Worm (Caenorhabditis elegans) whole organism, mixed stage, embryonic: ENCODE measurements around the gene crh-1.

Experiments used
- M03D4.4 ChIP-seq: sonication (generic microtip); optimal IDR thresholded peaks from 2 replicates; lab custom pipeline; 2017; ENCODE audit warnings: mild to moderate bottlenecking, missing genetic modification characterization, missing compliant biosample characterization
- bed-3 ChIP-seq: fragments of 200-800 bp; sonication (Bioruptor generic); optimal IDR thresholded peaks from 3 replicates; lab custom pipeline; 2018; ENCODE audit warnings: mild to moderate bottlenecking, missing genetic modification characterization, moderate library complexity, missing compliant biosample characterization
- blmp-1 ChIP-seq: fragments of 150-350 bp; optimal IDR thresholded peaks from 2 replicates; lab custom pipeline; 2014; ENCODE audit warnings: missing biosample characterization, missing genetic modification characterization
- ceh-39 ChIP-seq: fragments of 150-350 bp; optimal IDR thresholded peaks from 2 replicates; lab custom pipeline; 2014; ENCODE audit warnings: missing biosample characterization, missing genetic modification characterization
- ceh-43 ChIP-seq: fragments of 200-800 bp; sonication (Bioruptor generic); optimal IDR thresholded peaks from 2 replicates; lab custom pipeline; 2018; ENCODE audit warnings: mild to moderate bottlenecking, missing genetic modification characterization, moderate library complexity, missing compliant biosample characterization
- ceh-83 ChIP-seq: fragments of 200-800 bp; sonication (Bioruptor generic); optimal IDR thresholded peaks from 2 replicates; lab custom pipeline; 2018; ENCODE audit warnings: mild to moderate bottlenecking, missing genetic modification characterization, missing compliant biosample characterization
- ces-1 ChIP-seq: fragments of 150-350 bp; optimal IDR thresholded peaks from 2 replicates; lab custom pipeline; 2014; ENCODE audit warnings: missing biosample characterization, missing genetic modification reagents, missing genetic modification characterization
- cnd-1 ChIP-seq: fragments of 200-800 bp; sonication (Bioruptor generic); optimal IDR thresholded peaks from 2 replicates; lab custom pipeline; 2018; ENCODE audit warnings: mild to moderate bottlenecking, missing genetic modification characterization, missing compliant biosample characterization
- drap-1 ChIP-seq: fragments of 200-800 bp; sonication (Bioruptor generic); optimal IDR thresholded peaks from 3 replicates; lab custom pipeline; 2018; ENCODE audit warnings: mild to moderate bottlenecking, missing genetic modification characterization, missing compliant biosample characterization
- elt-3 ChIP-seq: fragments of 150-350 bp; optimal IDR thresholded peaks from 2 replicates; lab custom pipeline; 2014; ENCODE audit warnings: missing biosample characterization, missing genetic modification characterization
- flh-1 ChIP-seq: fragments of 200-800 bp; sonication (Bioruptor generic); optimal IDR thresholded peaks from 2 replicates; lab custom pipeline; 2018; ENCODE audit warnings: mild to moderate bottlenecking, missing genetic modification characterization, moderate library complexity, missing compliant biosample characterization
- ham-2 ChIP-seq: fragments of 200-800 bp; sonication (Bioruptor generic); optimal IDR thresholded peaks from 2 replicates; lab custom pipeline; 2018; ENCODE audit warnings: mild to moderate bottlenecking, missing genetic modification characterization, missing compliant biosample characterization
- hlh-1 ChIP-seq: fragments of 150-350 bp; optimal IDR thresholded peaks from 2 replicates; lab custom pipeline; 2014; ENCODE audit warnings: missing biosample characterization, missing genetic modification reagents, missing genetic modification characterization
- lin-13 ChIP-seq: fragments of 150-350 bp; optimal IDR thresholded peaks from 2 replicates; lab custom pipeline; 2014; ENCODE audit warnings: missing biosample characterization, missing genetic modification characterization
- lin-32 ChIP-seq: fragments of 200-800 bp; sonication (Bioruptor generic); optimal IDR thresholded peaks from 2 replicates; lab custom pipeline; 2018; ENCODE audit warnings: mild to moderate bottlenecking, missing genetic modification characterization, missing compliant biosample characterization
- lsy-2 ChIP-seq: fragments of 150-350 bp; optimal IDR thresholded peaks from 2 replicates; lab custom pipeline; 2014; ENCODE audit warnings: missing biosample characterization, missing genetic modification characterization
- mls-2 ChIP-seq: sonication (generic microtip); optimal IDR thresholded peaks from 2 replicates; lab custom pipeline; 2016; ENCODE audit warnings: mild to moderate bottlenecking, missing genetic modification characterization, moderate library complexity, missing compliant biosample characterization
- nhr-12 ChIP-seq: fragments of 150-350 bp; optimal IDR thresholded peaks from 2 replicates; lab custom pipeline; 2014; ENCODE audit warnings: missing biosample characterization, missing genetic modification characterization
- nhr-2 ChIP-seq: fragments of 150-350 bp; optimal IDR thresholded peaks from 2 replicates; lab custom pipeline; 2014; ENCODE audit warnings: missing biosample characterization, missing genetic modification characterization
- nhr-28 ChIP-seq: fragments of 150-350 bp; optimal IDR thresholded peaks from 2 replicates; lab custom pipeline; 2014; ENCODE audit warnings: missing biosample characterization, missing genetic modification characterization
- nhr-76 ChIP-seq: sonication (generic microtip); optimal IDR thresholded peaks from 2 replicates; lab custom pipeline; 2017; ENCODE audit warnings: missing biosample characterization, missing genetic modification characterization
- pha-4 ChIP-seq: fragments of 150-350 bp; optimal IDR thresholded peaks from 2 replicates; lab custom pipeline; 2018; ENCODE audit warnings: missing biosample characterization, missing genetic modification reagents, missing genetic modification characterization
- sem-2 ChIP-seq: fragments of 200-800 bp; sonication (Bioruptor generic); optimal IDR thresholded peaks from 2 replicates; lab custom pipeline; 2018; ENCODE audit warnings: mild to moderate bottlenecking, missing genetic modification characterization, missing compliant biosample characterization
- snpc-4 ChIP-seq: fragments of 150-350 bp; optimal IDR thresholded peaks from 2 replicates; lab custom pipeline; 2014; ENCODE audit warnings: missing biosample characterization, missing genetic modification characterization
- sptf-1 ChIP-seq: sonication (generic microtip); optimal IDR thresholded peaks from 2 replicates; lab custom pipeline; 2017; ENCODE audit warnings: mild to moderate bottlenecking, missing genetic modification characterization, moderate library complexity, missing compliant biosample characterization
- unc-120 ChIP-seq: sonication (generic microtip); optimal IDR thresholded peaks from 2 replicates; lab custom pipeline; 2017; ENCODE audit warnings: missing genetic modification characterization, missing compliant biosample characterization; ENCODE audit not compliant: poor library complexity, severe bottlenecking
- unc-62 ChIP-seq: fragments of 150-350 bp; optimal IDR thresholded peaks from 2 replicates; lab custom pipeline; 2014; ENCODE audit warnings: missing biosample characterization, missing genetic modification reagents, missing genetic modification characterization
- zip-8 ChIP-seq: fragments of 150-350 bp; optimal IDR thresholded peaks from 2 replicates; lab custom pipeline; 2014; ENCODE audit warnings: missing biosample characterization, missing genetic modification characterization

crh-1 gene

ce11 chrIII:11703006-11703775, 45.6 kb downstream of the crh-1 start:
- TF ChIP-seq cnd-1 (tag; lab: Kevin White, UChicago) (no peak), ceh-43 (GFP tag; lab: Kevin White, UChicago) (no peak), flh-1 (no peak), lin-13 (tag; lab: Kevin White, UChicago) (no peak), blmp-1 (tag; lab: Kevin White, UChicago) (no peak), unc-120 (no peak), sptf-1 (tag; lab: Kevin White, UChicago) (no peak), ces-1 (GFP tag; lab: Kevin White, UChicago) (no peak), sem-2 (GFP tag; lab: Kevin White, UChicago) (no peak), bed-3 (GFP tag; lab: Kevin White, UChicago) (no peak)
- TF ChIP-seq, all 35 proteins: peak for 0

ce11 chrIII:11703776-11704093, 46.2 kb downstream of the crh-1 start, which contains the start of gene col-95:
TSS of gene col-95 (plus strand) at chrIII:11703994.
- no peak for TF ChIP-seq M03D4.4 (tag; lab: Kevin White, UChicago)
- TF ChIP-seq ham-2 (GFP tag; lab: Kevin White, UChicago), result no peak
- TF ChIP-seq unc-120, result no peak
- TF ChIP-seq snpc-4 (tag; lab: Kevin White, UChicago), result no peak
- TF ChIP-seq ces-1 (GFP tag; lab: Kevin White, UChicago), result no peak
- TF ChIP-seq ceh-83 (GFP tag; lab: Kevin White, UChicago), result no peak
- TF ChIP-seq bed-3 (GFP tag; lab: Kevin White, UChicago), result no peak
- no peak for TF ChIP-seq nhr-12
- no peak for TF ChIP-seq drap-1
- TF ChIP-seq ceh-43 (GFP tag; lab: Kevin White, UChicago), result no peak
- no peak for TF ChIP-seq lin-32 (GFP tag; lab: Kevin White, UChicago)
- TF ChIP-seq pha-4, result no peak

ce11 chrIII:11704377-11704978, 46.9 kb downstream of the crh-1 start:
- TF ChIP-seq nhr-2 (tag; lab: Kevin White, UChicago) (no peak), sptf-1 (tag; lab: Kevin White, UChicago) (peak; percentile 20)

ce11 chrIII:11705930-11706329, 48.4 kb downstream of the crh-1 start:
- TF ChIP-seq ceh-83 (GFP tag; lab: Kevin White, UChicago) (no peak), M03D4.4 (tag; lab: Kevin White, UChicago) (no peak), lin-13 (tag; lab: Kevin White, UChicago) (no peak), ces-1 (GFP tag; lab: Kevin White, UChicago) (no peak), nhr-76 (no peak), pha-4 (no peak), sptf-1 (tag; lab: Kevin White, UChicago) (no peak), hlh-1 (tag; lab: Kevin White, UChicago) (no peak), ceh-39 (tag; lab: Kevin White, UChicago) (no peak), mls-2 (tag; lab: Kevin White, UChicago) (no peak), lsy-2 (tag; lab: Kevin White, UChicago) (no peak), zip-8 (tag; lab: Kevin White, UChicago) (no peak)

- no peak for TF ChIP-seq zip-8 (tag; lab: Kevin White, UChicago)
- no peak for TF ChIP-seq ces-1 (GFP tag; lab: Kevin White, UChicago)
- TF ChIP-seq elt-3 (tag; lab: Kevin White, UChicago), result no peak
- TF ChIP-seq lin-13 (tag; lab: Kevin White, UChicago), result no peak
- TF ChIP-seq nhr-28 (tag; lab: Kevin White, UChicago), result no peak
- TF ChIP-seq mls-2 (tag; lab: Kevin White, UChicago), result no peak
- TF ChIP-seq ham-2 (GFP tag; lab: Kevin White, UChicago), result no peak
- TF ChIP-seq unc-62 (GFP tag; lab: Kevin White, UChicago), result no peak
- no peak for TF ChIP-seq nhr-2 (tag; lab: Kevin White, UChicago)
These were observed 49.1 kb downstream of the crh-1 start, which contains the start of gene col-96 for ce11 chrIII:11706665-11707064. TSS of gene col-96 (minus strand) at chrIII:11706765.
